Fruit fly (Drosophila melanogaster) whole organism, prepupa: ENCODE results near the gene kis.
A peak's percentile ranks its signal among the peaks of the same experiment; 100 is the strongest.

Experiments used
- Blimp-1 ChIP-seq: fragments of 200-800 bp; sonication (Bioruptor generic); optimal IDR thresholded peaks from 3 replicates; lab custom pipeline; 2017; ENCODE audit warnings: missing biosample characterization, missing genetic modification characterization, mild to moderate bottlenecking, moderate library complexity, missing genetic modification reagents
- CG10631 ChIP-seq: fragments of 200-800 bp; sonication (Bioruptor generic); optimal IDR thresholded peaks from 2 replicates; lab custom pipeline; 2016; ENCODE audit warnings: missing biosample characterization, missing genetic modification characterization
- CG10669 ChIP-seq: fragments of 200-800 bp; sonication (Bioruptor generic); optimal IDR thresholded peaks from 3 replicates; lab custom pipeline; 2018; ENCODE audit warnings: missing biosample characterization, mild to moderate bottlenecking, missing genetic modification characterization, moderate library complexity
- CG11762 ChIP-seq: fragments of 200-800 bp; sonication (Bioruptor generic); optimal IDR thresholded peaks from 3 replicates; lab custom pipeline; 2016; ENCODE audit warnings: missing biosample characterization, missing genetic modification characterization; ENCODE audit not compliant: insufficient read depth
- CG11902 ChIP-seq: fragments of 200-800 bp; sonication (Bioruptor generic); optimal IDR thresholded peaks from 3 replicates; lab custom pipeline; 2016; ENCODE audit warnings: missing biosample characterization, missing genetic modification characterization
- CG15336 ChIP-seq: fragments of 200-800 bp; sonication (Bioruptor generic); IDR thresholded peaks from 2 replicates; pipeline ENCODE4 v1.3.6; 2022; ENCODE audit warnings: missing biosample characterization, missing genetic modification characterization
- CG1621 ChIP-seq: fragments of 200-800 bp; sonication (Bioruptor generic); optimal IDR thresholded peaks from 3 replicates; lab custom pipeline; 2018; ENCODE audit warnings: missing biosample characterization, mild to moderate bottlenecking, missing genetic modification characterization
- CG3032 ChIP-seq: fragments of 200-800 bp; optimal IDR thresholded peaks from 2 replicates; lab custom pipeline; 2019; ENCODE audit warnings: missing biosample characterization, mild to moderate bottlenecking, missing genetic modification characterization, moderate library complexity
- CG31627 ChIP-seq: fragments of 200-800 bp; sonication (Bioruptor generic); optimal IDR thresholded peaks from 3 replicates; lab custom pipeline; 2016; ENCODE audit warnings: missing biosample characterization, missing genetic modification characterization
- CG34406 ChIP-seq: fragments of 200-800 bp; sonication (Bioruptor generic); optimal IDR thresholded peaks from 3 replicates; lab custom pipeline; 2016; ENCODE audit warnings: missing biosample characterization, missing genetic modification characterization
- CG3919 ChIP-seq: fragments of 200-800 bp; sonication (Bioruptor generic); optimal IDR thresholded peaks from 3 replicates; lab custom pipeline; 2016; ENCODE audit warnings: missing biosample characterization, missing genetic modification characterization
- CG4318 ChIP-seq: fragments of 200-800 bp; sonication (Bioruptor generic); optimal IDR thresholded peaks from 3 replicates; lab custom pipeline; 2017; ENCODE audit warnings: missing biosample characterization, mild to moderate bottlenecking, missing genetic modification characterization
- CG6163 ChIP-seq: fragments of 200-800 bp; sonication (Bioruptor generic); IDR thresholded peaks from 3 replicates; pipeline ENCODE4 v1.3.6; 2022; ENCODE audit warnings: missing biosample characterization, missing genetic modification characterization
- CG6276 ChIP-seq: fragments of 200-800 bp; sonication (Bioruptor generic); optimal IDR thresholded peaks from 2 replicates; lab custom pipeline; 2017; ENCODE audit warnings: missing biosample characterization, mild to moderate bottlenecking, missing genetic modification characterization
- CG6792 ChIP-seq: fragments of 200-800 bp; sonication (Bioruptor generic); optimal IDR thresholded peaks from 3 replicates; lab custom pipeline; 2016; ENCODE audit warnings: missing biosample characterization, missing genetic modification characterization
- CG6854 ChIP-seq: fragments of 200-800 bp; sonication (Bioruptor generic); optimal IDR thresholded peaks from 2 replicates; lab custom pipeline; 2017; ENCODE audit warnings: missing biosample characterization, mild to moderate bottlenecking, missing genetic modification characterization
- CG7368 ChIP-seq: fragments of 200-800 bp; sonication (Bioruptor generic); optimal IDR thresholded peaks from 3 replicates; lab custom pipeline; 2016; ENCODE audit warnings: missing biosample characterization, missing genetic modification characterization
- CG8119 ChIP-seq: fragments of 200-800 bp; sonication (Bioruptor generic); IDR thresholded peaks from 3 replicates; pipeline ENCODE4 v1.3.6; 2022; ENCODE audit warnings: missing biosample characterization, missing genetic modification characterization
- CG8319 ChIP-seq: fragments of 200-800 bp; sonication (Bioruptor generic); optimal IDR thresholded peaks from 3 replicates; lab custom pipeline; 2016; ENCODE audit warnings: missing biosample characterization, missing genetic modification characterization
- CG9139 ChIP-seq: fragments of 200-800 bp; sonication (Bioruptor generic); optimal IDR thresholded peaks from 3 replicates; lab custom pipeline; 2017; ENCODE audit warnings: missing biosample characterization, mild to moderate bottlenecking, missing genetic modification characterization
- Eip75B ChIP-seq: fragments of 200-800 bp; sonication (Bioruptor generic); optimal IDR thresholded peaks from 3 replicates; lab custom pipeline; 2016; ENCODE audit warnings: missing biosample characterization, missing genetic modification characterization
- Eip78C ChIP-seq: fragments of 200-800 bp; sonication (Bioruptor generic); peaks from one replicate; lab custom pipeline; 2016; ENCODE audit warnings: missing biosample characterization, missing genetic modification characterization
- Eip93F ChIP-seq: fragments of 200-800 bp; sonication (Bioruptor generic); optimal IDR thresholded peaks from 2 replicates; lab custom pipeline; 2016; ENCODE audit warnings: missing biosample characterization, mild to moderate bottlenecking, missing genetic modification characterization
- Ets21C ChIP-seq: fragments of 200-800 bp; sonication (Bioruptor generic); optimal IDR thresholded peaks from 3 replicates; lab custom pipeline; 2016; ENCODE audit warnings: missing biosample characterization, missing genetic modification characterization
- Ets96B ChIP-seq: fragments of 200-800 bp; optimal IDR thresholded peaks from 2 replicates; lab custom pipeline; 2019; ENCODE audit warnings: missing biosample characterization, mild to moderate bottlenecking, missing genetic modification characterization, moderate library complexity
- Gug ChIP-seq: fragments of 200-800 bp; sonication (Bioruptor generic); IDR thresholded peaks from 2 replicates; pipeline ENCODE4 v1.3.6; 2022; ENCODE audit warnings: missing biosample characterization, missing genetic modification characterization
- Hr38 ChIP-seq: sonication (Bioruptor generic); optimal IDR thresholded peaks from 2 replicates; lab custom pipeline; 2016; ENCODE audit warnings: missing biosample characterization, missing genetic modification characterization
- Hr39 ChIP-seq: fragments of 200-800 bp; sonication (Bioruptor generic); optimal IDR thresholded peaks from 2 replicates; lab custom pipeline; 2016; ENCODE audit warnings: missing biosample characterization, missing genetic modification characterization
- Hr4 ChIP-seq: fragments of 200-800 bp; sonication (Bioruptor generic); optimal IDR thresholded peaks from 3 replicates; lab custom pipeline; 2016; ENCODE audit warnings: missing biosample characterization, missing genetic modification characterization
- Lpt ChIP-seq: fragments of 200-800 bp; sonication (Bioruptor generic); optimal IDR thresholded peaks from 3 replicates; lab custom pipeline; 2016; ENCODE audit warnings: missing biosample characterization, missing genetic modification characterization
- Met ChIP-seq: fragments of 200-800 bp; sonication (Bioruptor generic); optimal IDR thresholded peaks from 3 replicates; lab custom pipeline; 2016; ENCODE audit warnings: missing biosample characterization, missing genetic modification characterization
- OdsH ChIP-seq: fragments of 200-800 bp; sonication (Bioruptor generic); optimal IDR thresholded peaks from 3 replicates; lab custom pipeline; 2016; ENCODE audit warnings: missing biosample characterization, missing genetic modification characterization
- Smox ChIP-seq: fragments of 200-800 bp; sonication (Bioruptor generic); optimal IDR thresholded peaks from 3 replicates; lab custom pipeline; 2016; ENCODE audit warnings: missing biosample characterization, missing genetic modification characterization
- Sox102F ChIP-seq: fragments of 200-800 bp; sonication (Bioruptor generic); optimal IDR thresholded peaks from 2 replicates; lab custom pipeline; 2016; ENCODE audit warnings: missing biosample characterization, mild to moderate bottlenecking, missing genetic modification characterization
- Sox14 ChIP-seq: fragments of 200-800 bp; sonication (Bioruptor generic); optimal IDR thresholded peaks from 3 replicates; lab custom pipeline; 2016; ENCODE audit warnings: missing biosample characterization, missing genetic modification characterization
- Sox15 ChIP-seq: fragments of 200-800 bp; sonication (Bioruptor generic); optimal IDR thresholded peaks from 3 replicates; lab custom pipeline; 2016; ENCODE audit warnings: missing biosample characterization, missing genetic modification characterization
- achi ChIP-seq: fragments of 200-800 bp; sonication (Bioruptor generic); optimal IDR thresholded peaks from 3 replicates; lab custom pipeline; 2016; ENCODE audit warnings: missing biosample characterization, missing genetic modification characterization
- acj6 ChIP-seq: fragments of 200-800 bp; sonication (Bioruptor generic); optimal IDR thresholded peaks from 3 replicates; lab custom pipeline; 2016; ENCODE audit warnings: missing biosample characterization, missing genetic modification characterization
- cyc ChIP-seq: fragments of 200-800 bp; sonication (Bioruptor generic); optimal IDR thresholded peaks from 3 replicates; lab custom pipeline; 2016; ENCODE audit warnings: missing biosample characterization, missing genetic modification characterization
- dac ChIP-seq: fragments of 200-800 bp; sonication (Bioruptor generic); optimal IDR thresholded peaks from 2 replicates; lab custom pipeline; 2017; ENCODE audit warnings: missing biosample characterization, mild to moderate bottlenecking, missing genetic modification characterization
- eg ChIP-seq: fragments of 200-800 bp; sonication (Bioruptor generic); IDR thresholded peaks from 3 replicates; pipeline ENCODE4 v1.3.6; 2022; ENCODE audit warnings: missing biosample characterization, missing genetic modification characterization
- esn ChIP-seq: fragments of 200-800 bp; sonication (Bioruptor generic); optimal IDR thresholded peaks from 2 replicates; lab custom pipeline; 2016; ENCODE audit warnings: missing biosample characterization, mild to moderate bottlenecking, missing genetic modification characterization, moderate library complexity
- fd59A ChIP-seq: fragments of 200-800 bp; sonication (Bioruptor generic); optimal IDR thresholded peaks from 2 replicates; lab custom pipeline; 2017; ENCODE audit warnings: missing biosample characterization, mild to moderate bottlenecking, missing genetic modification characterization, missing genetic modification reagents
- fd85E ChIP-seq: fragments of 200-800 bp; sonication (Bioruptor generic); optimal IDR thresholded peaks from 3 replicates; lab custom pipeline; 2016; ENCODE audit warnings: missing biosample characterization, missing genetic modification characterization
- fkh ChIP-seq: fragments of 200-800 bp; sonication (Bioruptor generic); optimal IDR thresholded peaks from 3 replicates; lab custom pipeline; 2017; ENCODE audit warnings: missing biosample characterization, mild to moderate bottlenecking, missing genetic modification characterization, moderate library complexity
- lz ChIP-seq: fragments of 200-800 bp; sonication (Bioruptor generic); optimal IDR thresholded peaks from 3 replicates; lab custom pipeline; 2016; ENCODE audit warnings: missing biosample characterization, missing genetic modification characterization
- pdm3 ChIP-seq: fragments of 200-800 bp; sonication (Bioruptor generic); optimal IDR thresholded peaks from 3 replicates; lab custom pipeline; 2016; ENCODE audit warnings: missing biosample characterization, missing genetic modification characterization
- salr ChIP-seq, 2 experiments: fragments of 200-800 bp; sonication (Bioruptor generic); optimal IDR thresholded peaks; 3 replicates each; lab custom pipeline; 2016 to 2018; ENCODE audit warnings: missing biosample characterization in 2 of 2, missing genetic modification characterization in 2 of 2, mild to moderate bottlenecking in 1 of 2
- spab ChIP-seq: fragments of 200-800 bp; sonication (Bioruptor generic); optimal IDR thresholded peaks from 2 replicates; lab custom pipeline; 2017; ENCODE audit warnings: missing biosample characterization, mild to moderate bottlenecking, missing genetic modification characterization, missing genetic modification reagents
- ss ChIP-seq, 2 experiments: fragments of 200-800 bp; sonication (Bioruptor generic); optimal IDR thresholded peaks; 2 replicates in 1 of 2; 3 replicates in 1 of 2; lab custom pipeline; 2017 to 2018; ENCODE audit warnings: mild to moderate bottlenecking in 2 of 2, missing biosample characterization in 2 of 2, missing genetic modification characterization in 2 of 2, moderate library complexity in 1 of 2
- svp ChIP-seq: fragments of 200-800 bp; sonication (Bioruptor generic); peaks from one replicate; lab custom pipeline; 2016; ENCODE audit warnings: missing biosample characterization, missing genetic modification characterization
- topi ChIP-seq: fragments of 200-800 bp; sonication (Bioruptor generic); optimal IDR thresholded peaks from 3 replicates; lab custom pipeline; 2016; ENCODE audit warnings: missing biosample characterization, missing genetic modification characterization
- vri ChIP-seq: fragments of 200-800 bp; sonication (Bioruptor generic); optimal IDR thresholded peaks from 3 replicates; lab custom pipeline; 2016; ENCODE audit warnings: missing biosample characterization, mild to moderate bottlenecking, missing genetic modification characterization

kis gene

dm6 chr2L:168270-168901, 82.2 kb downstream of the kis start:
- TF ChIP-seq esn (GFP tag; lab: Kevin White, UChicago) (no peak), CG6792 (GFP tag; lab: Kevin White, UChicago) (no peak), acj6 (GFP tag; lab: Kevin White, UChicago) (no peak), topi (GFP tag; lab: Kevin White, UChicago) (no peak), CG11762 (GFP tag; lab: Kevin White, UChicago) (no peak), CG31627 (GFP tag; lab: Kevin White, UChicago) (no peak), Eip78C (GFP tag; lab: Kevin White, UChicago) (peak; percentile 54), CG10669 (GFP tag; lab: Kevin White, UChicago) (peak; percentile 39), Met (GFP tag; lab: Kevin White, UChicago) (no peak), CG6854 (GFP tag; lab: Kevin White, UChicago) (no peak), CG1621 (tag; lab: Kevin White, UChicago) (peak; percentile 12), Hr39 (no peak), Ets96B (tag; lab: Kevin White, UChicago) (no peak), CG11902 (GFP tag; lab: Kevin White, UChicago) (no peak), Sox14 (GFP tag; lab: Kevin White, UChicago) (peak; percentile 32), achi (GFP tag; lab: Kevin White, UChicago) (no peak), fd59A (GFP tag; lab: Kevin White, UChicago) (no peak), CG9139 (peak; percentile 72), CG8119 (peak; percentile 35; the same call in 1 of the 3 replicates), cyc (GFP tag; lab: Kevin White, UChicago) (no peak), ss (GFP tag; optimal IDR thresholded peaks at IDR 0.05; lab: Kevin White, UChicago) (peak; percentile 82 to 84), Lpt (no peak), Smox (GFP tag; lab: Kevin White, UChicago) (no peak), pdm3 (no peak), CG6276 (GFP tag; lab: Kevin White, UChicago) (peak; percentile 76), CG4318 (no peak), lz (GFP tag; lab: Kevin White, UChicago) (no peak), CG7368 (no peak), Sox102F (GFP tag; lab: Kevin White, UChicago) (no peak), CG34406 (GFP tag; lab: Kevin White, UChicago) (no peak), vri (peak; percentile 16), CG3919 (GFP tag; lab: Kevin White, UChicago) (no peak), Hr4 (GFP tag; lab: Kevin White, UChicago) (no peak), salr (GFP tag; optimal IDR thresholded peaks at IDR 0.05; lab: Kevin White, UChicago) (no peak), Hr38 (GFP tag; lab: Kevin White, UChicago) (no peak), CG3032 (tag; lab: Kevin White, UChicago) (no peak), eg (GFP tag; lab: Robert Waterston, UW) (no peak), spab (GFP tag; lab: Kevin White, UChicago) (peak; percentile 46), Eip93F (no peak), Sox15 (GFP tag; lab: Kevin White, UChicago) (no peak), Blimp-1 (no peak), CG10631 (GFP tag; lab: Kevin White, UChicago) (no peak), CG8319 (GFP tag; lab: Kevin White, UChicago) (no peak), Eip75B (no peak), fkh (no peak), OdsH (GFP tag; lab: Kevin White, UChicago) (no peak), Gug (no peak), CG15336 (no peak), fd85E (GFP tag; lab: Kevin White, UChicago) (no peak), dac (GFP tag; lab: Kevin White, UChicago) (no peak), Ets21C (no peak), svp (GFP tag; lab: Kevin White, UChicago) (no peak), CG6163 (GFP tag; lab: Robert Waterston, UW) (no peak; the same call in 1 of the 3 replicates)
